Fruit fly (Drosophila melanogaster): Measurements from ENCODE around the gene CG13847.

Gene CG13847

dm6 chr3R:22436050-22436449 is at the start of gene CG13847:
CG13847 (minus strand) TSS chr3R:22436150.
- peak; percentile 28 for TF ChIP-seq pros (GFP tag; optimal IDR thresholded peaks at IDR 0.05)
- TF ChIP-seq sqz (GFP tag; optimal IDR thresholded peaks at IDR 0.05): no peak
- 0 out of 3 replicates have a peak, but pooled peaks have one; percentile 7 for TF ChIP-seq vnd (GFP tag; IDR thresholded peaks at IDR 0.05; ENCODE audit: partially characterized antibody)
- no peak for TF ChIP-seq Med (GFP tag)

DNA sequence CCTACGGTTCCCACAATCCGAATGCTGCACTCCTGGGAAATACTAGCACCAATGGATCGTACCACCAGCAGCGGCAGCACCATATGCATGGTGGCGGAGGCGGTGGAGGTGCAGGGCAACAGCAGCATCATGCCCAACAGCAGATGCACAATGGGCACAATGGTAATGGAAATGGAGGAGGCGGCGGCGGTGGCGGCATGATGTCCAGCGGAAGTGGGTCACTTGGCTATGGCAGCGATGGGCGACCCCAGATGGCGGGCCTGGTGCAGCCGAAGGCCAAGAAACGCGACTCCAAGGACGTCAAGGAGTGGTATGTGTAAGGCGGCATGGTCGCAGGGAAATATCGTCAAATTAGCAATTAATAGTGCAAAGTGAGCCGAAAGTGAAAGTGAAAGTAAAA is 47.6 kb upstream of the CG13847 start:
- TF ChIP-seq tgo (GFP tag; IDR thresholded peaks at IDR 0.05) (no peak), C15 (GFP tag; IDR thresholded peaks at IDR 0.05) (no peak), Ets65A (GFP tag) (peak; percentile 92), grau (tag; optimal IDR thresholded peaks at IDR 0.05) (no peak), maf-S (GFP tag; optimal IDR thresholded peaks at IDR 0.05) (no peak)

- TF ChIP-seq sug (tag; optimal IDR thresholded peaks at IDR 0.05): no peak
- TF ChIP-seq Hr51 (GFP tag; optimal IDR thresholded peaks at IDR 0.05): no peak
- no peak for TF ChIP-seq mld (GFP tag; IDR thresholded peaks at IDR 0.05; ENCODE audit: partially characterized antibody)
- TF ChIP-seq ATbp (GFP tag; optimal IDR thresholded peaks at IDR 0.05): no peak
- no peak for TF ChIP-seq h (optimal IDR thresholded peaks at IDR 0.05)
- TF ChIP-seq CG10979 (tag; optimal IDR thresholded peaks at IDR 0.05): no peak
- TF ChIP-seq abd-A (tag; optimal IDR thresholded peaks at IDR 0.05): no peak
- TF ChIP-seq CG34422 (GFP tag; IDR thresholded peaks at IDR 0.05): no peak
- TF ChIP-seq Trl (optimal IDR thresholded peaks at IDR 0.05): peak; percentile 39 to 56
- TF ChIP-seq Trl (GFP tag; optimal IDR thresholded peaks at IDR 0.05): no peak
- TF ChIP-seq MESR4 (GFP tag; optimal IDR thresholded peaks at IDR 0.05): no peak
- no peak for TF ChIP-seq HmgD (GFP tag; optimal IDR thresholded peaks at IDR 0.05)
- peak; percentile 35 for TF ChIP-seq CG1832 (GFP tag; optimal IDR thresholded peaks at IDR 0.05)
- TF ChIP-seq gsb-n (tag; optimal IDR thresholded peaks at IDR 0.05): no peak
- no peak for TF ChIP-seq CG11247 (GFP tag; IDR thresholded peaks at IDR 0.05)
- TF ChIP-seq CG13624 (GFP tag; optimal IDR thresholded peaks at IDR 0.05): no peak
- TF ChIP-seq otp (GFP tag; IDR thresholded peaks at IDR 0.05): no peak
- TF ChIP-seq CG4820 (GFP tag; optimal IDR thresholded peaks at IDR 0.05): no peak
- TF ChIP-seq tin (GFP tag; optimal IDR thresholded peaks at IDR 0.05): no peak
- no peak for TF ChIP-seq CG12769 (tag; optimal IDR thresholded peaks at IDR 0.05)
- TF ChIP-seq Doc3 (GFP tag; IDR thresholded peaks at IDR 0.05; ENCODE audit: partially characterized antibody): no peak
- TF ChIP-seq yki (optimal IDR thresholded peaks at IDR 0.05): no peak
- no peak for TF ChIP-seq crol (GFP tag; IDR thresholded peaks at IDR 0.05)
- TF ChIP-seq Opbp (GFP tag; IDR thresholded peaks at IDR 0.05; ENCODE audit: partially characterized antibody): peak; percentile 66
- TF ChIP-seq corto (GFP tag; optimal IDR thresholded peaks at IDR 0.05): no peak
- TF ChIP-seq cg (GFP tag; optimal IDR thresholded peaks at IDR 0.05): peak; percentile 48
- no peak for TF ChIP-seq bsh (GFP tag; optimal IDR thresholded peaks at IDR 0.05)
- TF ChIP-seq Oaz (GFP tag; IDR thresholded peaks at IDR 0.05): 0 out of 2 replicates have a peak, but pooled peaks have one; percentile 9
- TF ChIP-seq CG2129 (GFP tag; IDR thresholded peaks at IDR 0.05; ENCODE audit: partially characterized antibody): no peak
- no peak for TF ChIP-seq az2 (GFP tag; optimal IDR thresholded peaks at IDR 0.05)
- TF ChIP-seq CG18476 (GFP tag; optimal IDR thresholded peaks at IDR 0.05): no peak
- TF ChIP-seq ttk (GFP tag; IDR thresholded peaks at IDR 0.05): no peak
- peak; percentile 19 for TF ChIP-seq Ets97D (GFP tag; optimal IDR thresholded peaks at IDR 0.05)
- TF ChIP-seq hth (optimal IDR thresholded peaks at IDR 0.05): no peak
- no peak for TF ChIP-seq CG18764 (GFP tag; optimal IDR thresholded peaks at IDR 0.05)
- no peak for TF ChIP-seq CG18011 (GFP tag; optimal IDR thresholded peaks at IDR 0.05)
- no peak for TF ChIP-seq C15 (GFP tag; IDR thresholded peaks at IDR 0.05)
- no peak for TF ChIP-seq pnt (GFP tag; optimal IDR thresholded peaks at IDR 0.05)
- no peak for TF ChIP-seq CG14050 (GFP tag; IDR thresholded peaks at IDR 0.05)
- no peak for TF ChIP-seq Six4 (GFP tag; optimal IDR thresholded peaks at IDR 0.05)
- TF ChIP-seq Med (GFP tag): peak; percentile 26
- no peak for TF ChIP-seq CG12071 (GFP tag; optimal IDR thresholded peaks at IDR 0.05)
Observed at dm6 chr3R:22470064-22470463, 34.1 kb upstream of the CG13847 start.

All from whole organism, embryonic.